Fruit fly (Drosophila melanogaster): Measurements from ENCODE around the gene CG8188.

CG8188 gene

dm6 chrX:17698864-17699504 lies 3.8 kb downstream of the CG8188 start (continued):
- TF ChIP-seq Xrp1 (GFP tag; IDR thresholded peaks at IDR 0.05) (peak; percentile 73), wek (GFP tag; optimal IDR thresholded peaks at IDR 0.05) (no peak), cato (GFP tag; optimal IDR thresholded peaks at IDR 0.05; ENCODE audit: borderline replicate concordance) (peak; percentile 61), CG8089 (GFP tag; optimal IDR thresholded peaks at IDR 0.05) (peak; percentile 59), CG4820 (GFP tag; optimal IDR thresholded peaks at IDR 0.05) (peak; percentile 80), Stat92E (GFP tag; optimal IDR thresholded peaks at IDR 0.05) (peak in 1 of 3 experiments; percentile 58), CG8924 (tag; optimal IDR thresholded peaks at IDR 0.05) (peak; percentile 94), nerfin-2 (GFP tag; IDR thresholded peaks at IDR 0.05; ENCODE audit: partially characterized antibody) (no peak), CG7987 (GFP tag; optimal IDR thresholded peaks at IDR 0.05) (peak; percentile 24), CG1832 (GFP tag; optimal IDR thresholded peaks at IDR 0.05) (peak; percentile 67), lola (GFP tag; optimal IDR thresholded peaks at IDR 0.05) (peak in 1 of 3 experiments; percentile 87), Gsc (GFP tag; IDR thresholded peaks at IDR 0.05) (no peak), CG3407 (GFP tag; optimal IDR thresholded peaks at IDR 0.05) (peak; percentile 71), CoRest (tag; optimal IDR thresholded peaks at IDR 0.05) (peak; percentile 95), CG4854 (GFP tag; optimal IDR thresholded peaks at IDR 0.05) (peak; percentile 85), lilli (GFP tag; optimal IDR thresholded peaks at IDR 0.05) (peak; percentile 89), zf30C (GFP tag; optimal IDR thresholded peaks at IDR 0.05) (no peak), nom (GFP tag; optimal IDR thresholded peaks at IDR 0.05) (peak; percentile 71), CG7928 (GFP tag; optimal IDR thresholded peaks at IDR 0.05) (peak; percentile 55), YL-1 (GFP tag; optimal IDR thresholded peaks at IDR 0.05) (peak; percentile 1), org-1 (GFP tag; optimal IDR thresholded peaks at IDR 0.05) (peak; percentile 86), CG10321 (GFP tag; IDR thresholded peaks at IDR 0.05) (peak; percentile 58; the same call in 1 of the 2 replicates), CG4707 (GFP tag; optimal IDR thresholded peaks at IDR 0.05) (no peak), bigmax (GFP tag; optimal IDR thresholded peaks at IDR 0.05) (no peak), HLH54F (GFP tag; optimal IDR thresholded peaks at IDR 0.05) (peak; percentile 86), so (GFP tag; IDR thresholded peaks at IDR 0.05) (peak; percentile 82; the same call in 2 of the 3 replicates), Trl (optimal IDR thresholded peaks at IDR 0.05) (peak in 1 of 2 experiments; percentile 35), Trl (GFP tag; optimal IDR thresholded peaks at IDR 0.05) (peak; percentile 75), CTCF (GFP tag; optimal IDR thresholded peaks at IDR 0.05) (peak; percentile 25), ab (GFP tag; optimal IDR thresholded peaks at IDR 0.05) (peak; percentile 34), CG9932 (GFP tag; IDR thresholded peaks at IDR 0.05) (peak; percentile 76), CG13287 (GFP tag; IDR thresholded peaks at IDR 0.05; ENCODE audit: partially characterized antibody) (no peak), Nf-YC (tag; optimal IDR thresholded peaks at IDR 0.05) (peak; percentile 83), slbo (GFP tag; IDR thresholded peaks at IDR 0.05) (peak; percentile 80), CG13123 (GFP tag; optimal IDR thresholded peaks at IDR 0.05) (peak; percentile 39), Hsf (GFP tag; optimal IDR thresholded peaks at IDR 0.05) (peak; percentile 86), tin (GFP tag; optimal IDR thresholded peaks at IDR 0.05) (peak; percentile 78), CG18619 (GFP tag; optimal IDR thresholded peaks at IDR 0.05) (peak; percentile 88), kay (GFP tag; optimal IDR thresholded peaks at IDR 0.05) (peak; percentile 72), CG3065 (GFP tag; optimal IDR thresholded peaks at IDR 0.05) (peak; percentile 62), CG15073 (GFP tag; optimal IDR thresholded peaks at IDR 0.05) (peak; percentile 38), Abd-B (GFP tag; optimal IDR thresholded peaks at IDR 0.05) (peak; percentile 79), Meics (GFP tag; optimal IDR thresholded peaks at IDR 0.05) (peak; percentile 92), Dfd (GFP tag; optimal IDR thresholded peaks at IDR 0.05) (no peak), Gug (GFP tag; IDR thresholded peaks at IDR 0.05) (peak; percentile 51; the same call in 1 of the 4 replicates), C15 (GFP tag; IDR thresholded peaks at IDR 0.05) (no peak), CG4328 (GFP tag; optimal IDR thresholded peaks at IDR 0.05) (peak; percentile 85), CG30431 (GFP tag; optimal IDR thresholded peaks at IDR 0.05) (peak; percentile 74), Doc2 (GFP tag; IDR thresholded peaks at IDR 0.05) (no peak), Rfx (GFP tag; IDR thresholded peaks at IDR 0.05) (peak; percentile 84)
